Worm (Caenorhabditis elegans): ENCODE measurements around the gene cyp-29A4.
A peak's percentile ranks its signal among the peaks of the same experiment; 100 is the strongest.

The cyp-29A4 gene

DNA sequence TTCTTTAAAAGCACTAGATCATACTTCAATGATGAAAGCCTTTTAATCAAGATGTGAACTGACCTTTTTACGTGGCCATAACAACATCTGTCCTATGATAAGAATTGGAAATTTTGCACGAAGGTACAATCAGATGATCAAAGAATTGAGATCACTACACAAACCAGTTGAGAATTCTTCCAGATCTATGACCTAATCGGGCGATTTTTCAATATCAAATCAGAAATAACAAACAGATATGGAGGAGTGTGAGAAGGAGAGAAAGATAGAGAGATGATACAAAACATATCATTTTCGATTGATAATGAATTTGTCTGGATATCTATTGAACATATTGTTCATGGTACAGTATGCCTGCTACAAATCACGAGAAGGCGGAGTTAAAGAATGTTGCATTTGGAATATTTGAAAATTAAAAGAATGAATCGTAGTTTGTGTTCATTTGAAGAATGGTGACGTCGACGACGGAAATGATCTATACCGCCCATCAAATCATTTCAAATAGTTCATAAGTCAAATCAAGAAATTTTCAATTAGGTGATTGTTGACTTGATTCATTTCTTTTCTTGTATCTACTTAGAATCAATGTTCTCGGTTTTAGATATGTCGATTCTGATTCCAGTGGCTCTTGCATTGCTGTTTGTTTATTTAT, at the start of gene cyp-29A4:
TSS of gene cyp-29A4 (plus strand) at position 602 of the 652 bp plus-strand sequence.
- TF ChIP-seq sma-9 (GFP tag; optimal IDR thresholded peaks at IDR 0.05) (peak; percentile 35), sma-9 (tag; optimal IDR thresholded peaks at IDR 0.05) (no peak), snpc-4 (tag; optimal IDR thresholded peaks at IDR 0.05) (no peak), nhr-129 (tag; optimal IDR thresholded peaks at IDR 0.05) (peak; percentile 23), nhr-21 (tag; optimal IDR thresholded peaks at IDR 0.05) (peak; percentile 48)

DNA sequence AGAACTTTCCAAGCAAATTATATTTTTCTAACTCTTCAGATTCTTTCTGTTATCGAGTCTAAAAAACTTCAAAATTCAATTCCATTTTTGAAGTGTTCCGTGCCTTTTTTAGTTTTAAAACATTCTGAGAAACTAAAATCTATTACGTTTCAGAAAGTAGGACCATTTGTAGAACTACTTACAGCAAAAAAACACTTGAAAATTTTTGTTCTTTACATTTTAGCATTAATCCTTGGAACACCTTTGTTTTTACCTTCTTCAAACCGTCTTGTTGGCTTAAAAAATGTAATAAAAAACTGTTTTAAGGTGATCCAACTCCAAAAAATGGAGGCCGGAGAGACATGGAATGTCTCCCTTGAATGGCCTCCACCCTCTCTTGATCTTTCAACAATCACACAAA, 46.3 kb upstream of the cyp-29A4 start, which contains the start of gene dop-2:
TSS of gene dop-2 (plus strand) at position 301 of the 400 bp plus-strand sequence.
- TF ChIP-seq lin-11 (tag; optimal IDR thresholded peaks at IDR 0.05) = no peak
- no peak for TF ChIP-seq nhr-11 (tag; optimal IDR thresholded peaks at IDR 0.05)
- no peak for TF ChIP-seq ZK546.5 (tag; optimal IDR thresholded peaks at IDR 0.05)

- no peak for TF ChIP-seq peb-1 (tag; optimal IDR thresholded peaks at IDR 0.05)
- TF ChIP-seq skn-1 (tag; optimal IDR thresholded peaks at IDR 0.05) = no peak
- no peak for TF ChIP-seq nhr-11 (tag; optimal IDR thresholded peaks at IDR 0.05)
- TF ChIP-seq Y55F3AM.14 (GFP tag; optimal IDR thresholded peaks at IDR 0.05) = no peak
- TF ChIP-seq aly-2 (tag; optimal IDR thresholded peaks at IDR 0.05) = no peak
- TF ChIP-seq mdl-1 (tag; optimal IDR thresholded peaks at IDR 0.05) = no peak
- no peak for TF ChIP-seq lsy-2 (tag; optimal IDR thresholded peaks at IDR 0.05)
- no peak for TF ChIP-seq unc-62 (GFP tag; optimal IDR thresholded peaks at IDR 0.05)
- no peak for TF ChIP-seq egl-27 (tag; optimal IDR thresholded peaks at IDR 0.05)
- TF ChIP-seq mbf-1 (tag; optimal IDR thresholded peaks at IDR 0.05) = no peak
- TF ChIP-seq gmeb-1 (tag; optimal IDR thresholded peaks at IDR 0.05) = no peak
- TF ChIP-seq crh-2 (tag; optimal IDR thresholded peaks at IDR 0.05) = no peak
- TF ChIP-seq nhr-77 (tag; optimal IDR thresholded peaks at IDR 0.05) = no peak
- no peak for TF ChIP-seq ztf-11 (tag; optimal IDR thresholded peaks at IDR 0.05)
- TF ChIP-seq nhr-21 (tag; optimal IDR thresholded peaks at IDR 0.05) = no peak
- no peak for TF ChIP-seq blmp-1 (tag; optimal IDR thresholded peaks at IDR 0.05; ENCODE audit: insufficient read depth)
- TF ChIP-seq fos-1 (tag; optimal IDR thresholded peaks at IDR 0.05) = no peak
- no peak for TF ChIP-seq unc-55 (GFP tag; optimal IDR thresholded peaks at IDR 0.05)
- no peak for TF ChIP-seq ceh-82 (tag; optimal IDR thresholded peaks at IDR 0.05)
- TF ChIP-seq ZK546.5 (tag; optimal IDR thresholded peaks at IDR 0.05) = no peak
Observed at ce11 chrV:9609217-9609616, 45.3 kb upstream of the cyp-29A4 start.

ce11 chrV:9615725-9616124, 38.8 kb upstream of the cyp-29A4 start, which contains the start of gene pqn-63:
pqn-63 (plus strand) TSS chrV:9616031.
- TF ChIP-seq ztf-11 (tag; optimal IDR thresholded peaks at IDR 0.05) (no peak), nhr-25 (tag; optimal IDR thresholded peaks at IDR 0.05) (no peak), mbf-1 (tag; optimal IDR thresholded peaks at IDR 0.05) (no peak), mab-5 (tag; optimal IDR thresholded peaks at IDR 0.05) (no peak), R02D3.7 (tag; optimal IDR thresholded peaks at IDR 0.05) (no peak), unc-62 (GFP tag; optimal IDR thresholded peaks at IDR 0.05) (no peak), lin-13 (GFP tag; optimal IDR thresholded peaks at IDR 0.05) (no peak), lin-39 (tag; optimal IDR thresholded peaks at IDR 0.05) (no peak)

DNA sequence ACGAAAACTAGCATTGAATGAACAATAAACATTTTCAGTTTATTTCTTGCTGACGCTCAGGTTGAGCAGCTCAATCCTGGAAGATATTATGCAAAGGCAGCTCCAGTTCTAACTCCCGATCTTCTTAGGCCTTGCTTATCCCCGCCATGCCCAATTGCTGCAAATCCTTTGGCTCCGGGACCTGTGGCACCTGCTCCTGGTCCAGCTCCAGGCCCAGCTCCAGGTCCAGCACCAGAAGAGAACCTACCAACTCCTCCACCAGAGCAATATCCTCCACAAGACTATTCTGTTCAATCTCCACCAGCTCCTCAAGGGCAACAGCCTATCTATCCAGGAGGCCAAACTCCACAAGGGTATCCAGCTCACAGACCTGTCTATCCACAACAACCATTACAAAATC, 38.4 kb upstream of the cyp-29A4 start:
- TF ChIP-seq sem-4 (tag; optimal IDR thresholded peaks at IDR 0.05) (no peak), fos-1 (tag; optimal IDR thresholded peaks at IDR 0.05) (no peak), nhr-12 (tag; optimal IDR thresholded peaks at IDR 0.05) (no peak), ZK546.5 (tag; optimal IDR thresholded peaks at IDR 0.05) (no peak), zag-1 (tag; optimal IDR thresholded peaks at IDR 0.05) (no peak), alr-1 (tag; optimal IDR thresholded peaks at IDR 0.05) (no peak), nhr-10 (tag; optimal IDR thresholded peaks at IDR 0.05) (no peak), nhr-129 (tag; optimal IDR thresholded peaks at IDR 0.05) (no peak), nhr-23 (tag; optimal IDR thresholded peaks at IDR 0.05) (no peak), ama-1 (optimal IDR thresholded peaks at IDR 0.05) (no peak), mbf-1 (tag; optimal IDR thresholded peaks at IDR 0.05) (no peak), lin-39 (tag; optimal IDR thresholded peaks at IDR 0.05) (no peak), crh-2 (tag; optimal IDR thresholded peaks at IDR 0.05) (no peak), R02D3.7 (tag; optimal IDR thresholded peaks at IDR 0.05) (no peak), F13H6.1 (tag; optimal IDR thresholded peaks at IDR 0.05) (no peak), ztf-1 (GFP tag; conservative IDR thresholded peaks at IDR 0.05) (no peak)
